Worm (Caenorhabditis elegans) whole organism, L2 larva: ENCODE data around the gene clec-145.

Source experiments
- ama-1 ChIP-seq: fragments of 150-350 bp; optimal IDR thresholded peaks from 2 replicates; lab custom pipeline; 2018; ENCODE audit warnings: inconsistent platforms
- blmp-1 ChIP-seq: sonication (generic microtip); optimal IDR thresholded peaks from 2 replicates; lab custom pipeline; 2017; ENCODE audit warnings: missing genetic modification characterization, mild to moderate bottlenecking, missing compliant biosample characterization, antibody characterized with exemption, moderate library complexity; ENCODE audit not compliant: insufficient read depth
- lin-13 ChIP-seq: fragments of 150-350 bp; optimal IDR thresholded peaks from 2 replicates; lab custom pipeline; 2014; ENCODE audit warnings: missing biosample characterization, missing genetic modification reagents, missing genetic modification characterization
- mab-5 ChIP-seq: fragments of 150-350 bp; optimal IDR thresholded peaks from 2 replicates; lab custom pipeline; 2014; ENCODE audit warnings: missing biosample characterization, missing genetic modification characterization
- nhr-11 ChIP-seq: fragments of 150-350 bp; optimal IDR thresholded peaks from 2 replicates; lab custom pipeline; 2014; ENCODE audit warnings: missing biosample characterization, missing genetic modification characterization
- nhr-12 ChIP-seq: fragments of 150-350 bp; optimal IDR thresholded peaks from 2 replicates; lab custom pipeline; 2014; ENCODE audit warnings: missing biosample characterization, missing genetic modification characterization
- nhr-237 ChIP-seq: fragments of 150-350 bp; optimal IDR thresholded peaks from 2 replicates; lab custom pipeline; 2014; ENCODE audit warnings: missing biosample characterization, missing genetic modification characterization
- sma-9 ChIP-seq, 2 experiments: fragments of 150-350 bp in 1 of 2; sonication (generic microtip) in 1 of 2; optimal IDR thresholded peaks; 2 replicates each; lab custom pipeline; 2014 to 2016; ENCODE audit warnings: missing genetic modification characterization in 2 of 2, mild to moderate bottlenecking in 1 of 2, missing biosample characterization in 1 of 2, missing compliant biosample characterization in 1 of 2, missing genetic modification reagents in 1 of 2, moderate library complexity in 1 of 2
- unc-39 ChIP-seq: fragments of 150-350 bp; optimal IDR thresholded peaks from 2 replicates; lab custom pipeline; 2014; ENCODE audit warnings: missing biosample characterization, missing genetic modification characterization
- unc-55 ChIP-seq: fragments of 150-350 bp; sonication (generic microtip); optimal IDR thresholded peaks from 3 replicates; lab custom pipeline; 2014; ENCODE audit warnings: missing biosample characterization, missing genetic modification reagents, missing genetic modification characterization
- unc-62 ChIP-seq: fragments of 150-350 bp; optimal IDR thresholded peaks from 2 replicates; lab custom pipeline; 2014; ENCODE audit warnings: missing biosample characterization, missing genetic modification reagents, missing genetic modification characterization

ce11 chrII:13614516-13614915 lies 24.2 kb upstream of the clec-145 start:
- TF ChIP-seq nhr-12 (tag; lab: Kevin White, UChicago): no peak
- TF ChIP-seq nhr-237 (tag; lab: Kevin White, UChicago): no peak
- no peak for TF ChIP-seq ama-1 (lab: Kevin White, UChicago)
- TF ChIP-seq nhr-11 (tag; lab: Kevin White, UChicago): no peak
- no peak for TF ChIP-seq unc-39
- TF ChIP-seq unc-55 (GFP tag; lab: Kevin White, UChicago): no peak
- TF ChIP-seq sma-9 (GFP tag; optimal IDR thresholded peaks at IDR 0.05; lab: Kevin White, UChicago): no peak
- TF ChIP-seq sma-9 (tag; optimal IDR thresholded peaks at IDR 0.05; lab: Kevin White, UChicago): no peak
- TF ChIP-seq lin-13 (GFP tag; lab: Kevin White, UChicago): no peak
- no peak for TF ChIP-seq unc-62
- TF ChIP-seq blmp-1 (tag; lab: Kevin White, UChicago): no peak
- no peak for TF ChIP-seq mab-5 (tag; lab: Kevin White, UChicago)
